Fruit fly (Drosophila melanogaster): ENCODE measurements around the gene Hmgcl.

The Hmgcl gene

DNA sequence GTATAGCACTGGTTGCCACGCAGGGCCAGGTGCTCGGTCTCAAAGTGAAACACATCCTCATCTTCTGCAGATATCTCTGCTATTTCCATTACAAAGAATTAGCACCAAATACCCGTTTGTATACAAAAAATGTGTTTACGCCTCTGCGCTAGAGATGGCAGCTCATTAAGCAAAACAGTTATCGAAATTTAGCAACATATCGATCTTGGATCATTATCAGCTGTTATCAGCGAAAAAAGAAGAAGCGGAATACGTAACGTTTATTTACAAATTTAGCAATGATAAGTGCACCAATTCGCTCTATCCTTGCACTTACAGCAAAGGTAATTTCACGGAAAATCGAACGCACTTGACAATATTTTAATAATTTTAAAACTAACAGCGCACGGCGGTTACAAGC is at the start of gene Hmgcl, which contains the start of gene Atac1:
TSS of gene Hmgcl (plus strand) at position 213 of the 400 bp plus-strand sequence.
TSS of gene Atac1 (minus strand) at position 164 of the 400 bp plus-strand sequence.
- TF ChIP-seq Ets98B (GFP tag; IDR thresholded peaks at IDR 0.05) (no peak), rn (GFP tag; IDR thresholded peaks at IDR 0.05) (no peak), CG12605 (GFP tag; IDR thresholded peaks at IDR 0.05) (no peak), gl (tag; optimal IDR thresholded peaks at IDR 0.05) (no peak)

DNA sequence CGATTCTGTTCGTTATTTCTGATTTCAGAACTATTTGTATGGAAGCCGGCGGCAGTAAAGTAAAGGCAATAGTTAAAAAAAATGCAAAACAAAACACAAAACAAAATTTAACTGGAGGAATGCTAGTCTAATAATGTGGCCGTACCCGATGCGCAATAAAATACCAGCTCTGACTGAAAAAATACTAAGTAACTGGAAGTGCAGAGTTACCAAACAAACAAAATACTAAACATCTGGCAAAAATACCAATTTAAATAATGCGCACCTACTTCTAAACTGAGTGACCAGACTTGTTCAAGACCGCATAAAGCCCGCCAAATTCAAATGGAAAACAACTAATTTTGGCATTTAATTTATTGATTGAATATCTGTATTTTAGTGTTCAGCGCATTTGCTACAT is 46.2 kb upstream of the Hmgcl start, which contains the start of gene Wee1:
TSS of gene Wee1 (minus strand) at position 175 of the 400 bp plus-strand sequence.
- TF ChIP-seq CG8159 (tag; optimal IDR thresholded peaks at IDR 0.05), result no peak
- TF ChIP-seq Pif1B (GFP tag; optimal IDR thresholded peaks at IDR 0.05), result no peak
- no peak for TF ChIP-seq Pif1A (GFP tag; optimal IDR thresholded peaks at IDR 0.05)
- no peak for TF ChIP-seq CG17806 (tag; optimal IDR thresholded peaks at IDR 0.05)
- no peak for TF ChIP-seq CG32121 (GFP tag; IDR thresholded peaks at IDR 0.05)
- no peak for TF ChIP-seq CG8301 (tag; optimal IDR thresholded peaks at IDR 0.05)
- TF ChIP-seq EcR (GFP tag; optimal IDR thresholded peaks at IDR 0.05), result no peak
- no peak for TF ChIP-seq CG4496 (GFP tag; IDR thresholded peaks at IDR 0.05)
- no peak for TF ChIP-seq CG9948 (tag; optimal IDR thresholded peaks at IDR 0.05)
- no peak for TF ChIP-seq CG13204 (GFP tag; optimal IDR thresholded peaks at IDR 0.05)
- TF ChIP-seq CG12605 (GFP tag; IDR thresholded peaks at IDR 0.05), result no peak
- TF ChIP-seq D1 (tag; optimal IDR thresholded peaks at IDR 0.05), result no peak
- TF ChIP-seq Snoo (tag; optimal IDR thresholded peaks at IDR 0.05), result no peak
- no peak for TF ChIP-seq fd96Ca (GFP tag; IDR thresholded peaks at IDR 0.05)
- no peak for TF ChIP-seq Ets98B (GFP tag; IDR thresholded peaks at IDR 0.05)
- TF ChIP-seq CG15710 (tag; optimal IDR thresholded peaks at IDR 0.05), result no peak
- TF ChIP-seq rn (GFP tag; IDR thresholded peaks at IDR 0.05), result no peak

dm6 chr2L:6916345-6916744 is 43.8 kb upstream of the Hmgcl start, which contains the start of gene CG32829:
Gene CG32829 (minus strand): TSS chr2L:6916445.
- TF ChIP-seq Ets98B (GFP tag; IDR thresholded peaks at IDR 0.05) (no peak), CG12605 (GFP tag; IDR thresholded peaks at IDR 0.05) (no peak)

DNA sequence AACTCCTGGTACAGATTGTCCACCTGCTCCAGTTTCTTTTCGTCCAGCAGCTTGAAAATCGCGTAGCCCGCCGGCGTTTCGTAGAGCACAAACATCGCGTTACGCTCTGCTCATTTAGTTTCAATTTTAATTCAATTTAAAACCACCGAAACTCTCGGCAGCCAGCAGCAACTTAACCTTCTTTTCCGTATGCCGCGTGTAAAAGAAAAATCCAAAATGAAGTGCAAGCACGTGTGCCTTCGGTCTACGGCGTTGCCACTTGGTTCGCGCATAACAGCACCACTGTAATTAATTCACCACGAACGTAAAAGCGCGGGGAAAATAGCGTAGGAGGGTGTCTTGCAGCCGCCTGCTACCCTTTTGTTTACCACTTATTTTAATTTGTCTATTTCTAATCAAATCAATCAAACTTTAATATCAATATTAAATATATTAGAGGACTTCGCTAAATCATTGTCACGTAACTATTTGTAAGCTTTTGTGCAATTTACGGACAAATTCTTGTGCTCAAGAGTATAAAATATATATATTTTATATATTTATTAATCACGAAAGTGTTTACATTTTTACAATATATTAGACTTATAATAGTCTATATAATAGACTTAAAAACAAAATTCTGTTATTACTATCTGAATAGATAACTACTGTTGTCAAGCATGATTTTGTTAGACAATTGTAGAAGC is 41.5 kb upstream of the Hmgcl start, which contains the start of gene nop5:
TSS of gene nop5 (minus strand) at position 227 of the 686 bp plus-strand sequence.
- TF ChIP-seq CG14655 (GFP tag; optimal IDR thresholded peaks at IDR 0.05) (no peak), CG9948 (tag; optimal IDR thresholded peaks at IDR 0.05) (peak; percentile 63), CG4496 (GFP tag; IDR thresholded peaks at IDR 0.05) (no peak), Pif1A (GFP tag; optimal IDR thresholded peaks at IDR 0.05) (no peak), CG17806 (tag; optimal IDR thresholded peaks at IDR 0.05) (peak; percentile 44), CG12605 (GFP tag; IDR thresholded peaks at IDR 0.05) (no peak), Snoo (tag; optimal IDR thresholded peaks at IDR 0.05) (peak; percentile 50), CG34367 (tag; optimal IDR thresholded peaks at IDR 0.05) (no peak), CG15710 (tag; optimal IDR thresholded peaks at IDR 0.05) (peak; percentile 67), fd96Ca (GFP tag; IDR thresholded peaks at IDR 0.05) (no peak), gl (tag; optimal IDR thresholded peaks at IDR 0.05) (no peak)

dm6 chr2L:6919203-6919849 is 40.9 kb upstream of the Hmgcl start:
- TF ChIP-seq CG15710 (tag; optimal IDR thresholded peaks at IDR 0.05), result peak; percentile 4
- no peak for TF ChIP-seq rn (GFP tag; IDR thresholded peaks at IDR 0.05)
- TF ChIP-seq CG34367 (tag; optimal IDR thresholded peaks at IDR 0.05), result no peak
- TF ChIP-seq CG12605 (GFP tag; IDR thresholded peaks at IDR 0.05), result no peak
- TF ChIP-seq CG8301 (tag; optimal IDR thresholded peaks at IDR 0.05), result no peak

DNA sequence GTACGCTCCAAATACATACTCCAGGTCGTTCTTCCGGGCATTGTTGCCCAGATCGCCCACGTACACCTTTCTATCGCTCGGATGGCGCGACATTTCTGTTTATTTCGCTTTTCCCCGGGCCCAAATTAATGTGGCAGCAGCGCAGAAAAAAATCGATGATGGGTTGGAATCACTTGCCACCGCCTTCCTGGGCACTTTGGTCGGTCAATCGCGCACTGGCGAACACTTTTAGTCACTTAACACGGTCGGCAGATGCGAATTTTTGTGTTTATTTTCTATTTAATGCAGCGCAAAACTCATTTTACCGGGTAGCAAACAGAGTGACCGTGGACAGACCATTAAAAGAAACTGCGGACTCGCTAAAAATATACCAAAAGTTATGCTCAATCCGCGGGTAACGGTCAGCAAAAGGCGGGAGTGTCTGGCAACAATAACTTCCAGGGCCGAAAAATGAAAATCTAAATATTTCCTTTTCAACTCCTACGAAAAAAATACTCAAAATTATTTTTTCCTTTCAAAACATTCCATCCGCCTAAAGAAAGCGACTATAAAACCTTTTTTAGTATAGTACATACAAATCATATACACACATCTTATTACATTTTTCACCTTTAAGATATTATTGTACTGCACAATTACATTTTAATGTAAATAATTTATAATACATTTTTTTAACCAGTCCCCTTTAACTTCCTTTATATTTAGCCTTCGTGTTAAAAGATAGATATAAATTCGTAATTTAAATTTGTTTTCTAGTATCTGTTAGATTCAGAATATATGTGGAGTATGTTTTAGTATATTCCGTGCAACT is 40.1 kb upstream of the Hmgcl start, which contains the start of gene x16:
TSS of gene x16 (minus strand) at position 361 of the 811 bp plus-strand sequence.
- TF ChIP-seq CG10348 (GFP tag; IDR thresholded peaks at IDR 0.05), result no peak
- no peak for TF ChIP-seq CG13204 (GFP tag; optimal IDR thresholded peaks at IDR 0.05)
- peak; percentile 13 for TF ChIP-seq CG8159 (tag; optimal IDR thresholded peaks at IDR 0.05)
- TF ChIP-seq D1 (tag; optimal IDR thresholded peaks at IDR 0.05), result no peak

Data from whole organism, pupa.